Worm (Caenorhabditis elegans): ENCODE results near the gene lbp-7.

lbp-7 gene

ce11 chrV:13880163-13880562 lies 811 bp downstream of the lbp-7 start:
- TF ChIP-seq hlh-8 (tag; optimal IDR thresholded peaks at IDR 0.05), result no peak
- peak; percentile 18 for TF ChIP-seq unc-42 (tag; optimal IDR thresholded peaks at IDR 0.05)

- TF ChIP-seq pha-2 (tag; optimal IDR thresholded peaks at IDR 0.05) (no peak), ceh-14 (tag; optimal IDR thresholded peaks at IDR 0.05) (no peak), T23F11.4 (GFP tag; optimal IDR thresholded peaks at IDR 0.05) (no peak), dmd-4 (tag; optimal IDR thresholded peaks at IDR 0.05; ENCODE audit: borderline replicate concordance) (no peak)
Measured at ce11 chrV:13880607-13881006, 1.3 kb downstream of the lbp-7 start, which contains the start of gene T22G5.3. Gene T22G5.3 (plus strand): TSS chrV:13880907.

- no peak for TF ChIP-seq lin-11 (tag; optimal IDR thresholded peaks at IDR 0.05)
- no peak for TF ChIP-seq elt-2 (tag; optimal IDR thresholded peaks at IDR 0.05)
Measured at ce11 chrV:13887358-13887757, 8.0 kb downstream of the lbp-7 start, which contains the start of gene srsx-19. Gene srsx-19 (plus strand): TSS chrV:13887658.

ce11 chrV:13889516-13889915 lies 10.2 kb downstream of the lbp-7 start, which contains the start of gene spp-12:
Gene spp-12 (plus strand): TSS chrV:13889816.
- TF ChIP-seq K09A11.1 (tag; optimal IDR thresholded peaks at IDR 0.05; ENCODE audit: insufficient read depth), result no peak

- TF ChIP-seq ceh-48 (tag; optimal IDR thresholded peaks at IDR 0.05) (no peak), ceh-31 (tag; optimal IDR thresholded peaks at IDR 0.05) (no peak), ceh-22 (tag; optimal IDR thresholded peaks at IDR 0.05) (no peak), ceh-2 (tag; optimal IDR thresholded peaks at IDR 0.05) (no peak), ceh-6 (GFP tag; optimal IDR thresholded peaks at IDR 0.05) (no peak), pax-1 (tag; optimal IDR thresholded peaks at IDR 0.05) (no peak), ceh-9 (tag; optimal IDR thresholded peaks at IDR 0.05) (no peak), unc-86 (tag; optimal IDR thresholded peaks at IDR 0.05) (no peak), elt-2 (tag; optimal IDR thresholded peaks at IDR 0.05) (no peak), ref-2 (tag; optimal IDR thresholded peaks at IDR 0.05) (no peak), ceh-14 (tag; optimal IDR thresholded peaks at IDR 0.05) (no peak), ttx-3 (tag; optimal IDR thresholded peaks at IDR 0.05) (no peak), pha-2 (tag; optimal IDR thresholded peaks at IDR 0.05) (no peak)
Measured at ce11 chrV:13890473-13890872, 11.1 kb downstream of the lbp-7 start, which contains the start of gene lbp-8. Gene lbp-8 (plus strand): TSS chrV:13890773.

ce11 chrV:13891489-13891888 lies 12.1 kb downstream of the lbp-7 start:
- TF ChIP-seq madf-2 (tag; optimal IDR thresholded peaks at IDR 0.05) (no peak), dmd-4 (tag; optimal IDR thresholded peaks at IDR 0.05; ENCODE audit: borderline replicate concordance) (no peak), lin-11 (tag; optimal IDR thresholded peaks at IDR 0.05) (no peak), fkh-6 (tag; optimal IDR thresholded peaks at IDR 0.05) (no peak), ceh-31 (tag; optimal IDR thresholded peaks at IDR 0.05) (no peak), pros-1 (tag; optimal IDR thresholded peaks at IDR 0.05) (no peak), ceh-48 (tag; optimal IDR thresholded peaks at IDR 0.05) (no peak), pat-9 (tag; optimal IDR thresholded peaks at IDR 0.05) (no peak), dve-1 (tag; optimal IDR thresholded peaks at IDR 0.05) (no peak), nhr-232 (tag; optimal IDR thresholded peaks at IDR 0.05) (no peak), ceh-34 (tag; optimal IDR thresholded peaks at IDR 0.05) (no peak), eyg-1 (tag; optimal IDR thresholded peaks at IDR 0.05) (no peak), unc-3 (GFP tag; conservative IDR thresholded peaks at IDR 0.05) (no peak), unc-3 (tag; optimal IDR thresholded peaks at IDR 0.05) (no peak), ceh-2 (tag; optimal IDR thresholded peaks at IDR 0.05) (no peak), ttx-3 (tag; optimal IDR thresholded peaks at IDR 0.05) (no peak), nhr-11 (tag; optimal IDR thresholded peaks at IDR 0.05) (no peak), K02D7.2 (tag; optimal IDR thresholded peaks at IDR 0.05) (no peak), Y22D7AL.16 (tag; optimal IDR thresholded peaks at IDR 0.05) (no peak), tbx-2 (tag; optimal IDR thresholded peaks at IDR 0.05) (no peak)
